Worm (Caenorhabditis elegans) whole organism, young adult: ENCODE results near the gene F16G10.11.

Experiments used
- F49E8.2 ChIP-seq: sonication (generic microtip); optimal IDR thresholded peaks from 3 replicates; lab custom pipeline; 2017; ENCODE audit warnings: missing genetic modification characterization, mild to moderate bottlenecking, missing compliant biosample characterization, antibody characterized with exemption, moderate library complexity; ENCODE audit not compliant: insufficient read depth
- F57C9.4 ChIP-seq: sonication (generic microtip); optimal IDR thresholded peaks from 2 replicates; lab custom pipeline; 2017; ENCODE audit warnings: mild to moderate bottlenecking, missing genetic modification characterization, missing compliant biosample characterization
- fkh-3 ChIP-seq: sonication (generic microtip); optimal IDR thresholded peaks from 2 replicates; lab custom pipeline; 2016; ENCODE audit warnings: mild to moderate bottlenecking, missing genetic modification characterization, missing compliant biosample characterization
- let-526 ChIP-seq: fragments of 200-800 bp; sonication (Bioruptor generic); IDR thresholded peaks from 2 replicates; pipeline ENCODE4 v1.3.6; 2022; ENCODE audit warnings: missing genetic modification reagents, missing genetic modification characterization, missing compliant biosample characterization
- pha-4 ChIP-seq: fragments of 150-350 bp; sonication (generic microtip); optimal IDR thresholded peaks from 2 replicates; lab custom pipeline; 2014; ENCODE audit warnings: missing biosample characterization, missing genetic modification reagents, missing genetic modification characterization
- unc-130 ChIP-seq: sonication (generic microtip); optimal IDR thresholded peaks from 2 replicates; lab custom pipeline; 2016; ENCODE audit warnings: missing genetic modification reagents, missing genetic modification characterization, missing compliant biosample characterization
- ztf-28 ChIP-seq: fragments of 200-800 bp; sonication (Bioruptor generic); IDR thresholded peaks from 2 replicates; pipeline ENCODE4 v1.3.6; 2022; ENCODE audit warnings: missing genetic modification reagents, missing genetic modification characterization, missing compliant biosample characterization

- TF ChIP-seq let-526 (no peak), F49E8.2 (tag; lab: Kevin White, UChicago) (no peak), pha-4 (tag; lab: Kevin White, UChicago) (no peak), F57C9.4 (tag; lab: Kevin White, UChicago) (no peak), fkh-3 (tag; lab: Kevin White, UChicago) (no peak), unc-130 (GFP tag; lab: Kevin White, UChicago) (no peak), ztf-28 (no peak)
These were observed 2.1 kb upstream of the F16G10.11 start, which contains the start of gene F16G10.13 for ce11 chrII:2395864-2396263.
